Fruit fly (Drosophila melanogaster) whole organism, embryonic: Measurements from ENCODE around the gene CG6928.
A peak's percentile ranks its signal among the peaks of the same experiment; 100 is the strongest.

Experiments
- Asciz ChIP-seq: fragments of 200-800 bp; sonication (Bioruptor generic); optimal IDR thresholded peaks from 2 replicates; lab custom pipeline; 2017; ENCODE audit warnings: missing biosample characterization, mild to moderate bottlenecking, missing genetic modification characterization, missing genetic modification reagents
- CG10366 ChIP-seq: fragments of 200-800 bp; sonication (Bioruptor generic); IDR thresholded peaks from 2 replicates; pipeline ENCODE4 v1.3.6; 2022; ENCODE audit warnings: missing biosample characterization, missing genetic modification characterization
- CG12391 ChIP-seq: fragments of 200-800 bp; sonication (Bioruptor generic); optimal IDR thresholded peaks from 3 replicates; lab custom pipeline; 2018; ENCODE audit warnings: missing biosample characterization, mild to moderate bottlenecking, missing genetic modification characterization, moderate library complexity
- CG14014 ChIP-seq: fragments of 200-800 bp; sonication (Bioruptor generic); IDR thresholded peaks from 2 replicates; pipeline ENCODE4 v1.3.6; 2022; ENCODE audit warnings: missing biosample characterization, missing genetic modification characterization
- CG14710 ChIP-seq: fragments of 200-800 bp; sonication (Bioruptor generic); optimal IDR thresholded peaks from 3 replicates; lab custom pipeline; 2019; ENCODE audit warnings: missing biosample characterization, mild to moderate bottlenecking, missing genetic modification characterization, moderate library complexity
- CG17359 ChIP-seq: fragments of 200-800 bp; sonication (Bioruptor generic); optimal IDR thresholded peaks from 3 replicates; lab custom pipeline; 2018; ENCODE audit warnings: missing biosample characterization, mild to moderate bottlenecking, missing genetic modification characterization, moderate library complexity
- CG17829 ChIP-seq: fragments of 200-800 bp; optimal IDR thresholded peaks from 2 replicates; lab custom pipeline; 2019; ENCODE audit warnings: missing biosample characterization, mild to moderate bottlenecking, missing genetic modification characterization, moderate library complexity
- CG18262 ChIP-seq: fragments of 200-800 bp; optimal IDR thresholded peaks from 3 replicates; lab custom pipeline; 2019; ENCODE audit warnings: missing biosample characterization, mild to moderate bottlenecking, missing genetic modification characterization, moderate library complexity
- CG18619 ChIP-seq: fragments of 200-800 bp; sonication (Bioruptor generic); optimal IDR thresholded peaks from 3 replicates; lab custom pipeline; 2017; ENCODE audit warnings: missing biosample characterization, mild to moderate bottlenecking, missing genetic modification characterization
- CG2712 ChIP-seq: fragments of 200-800 bp; optimal IDR thresholded peaks from 3 replicates; lab custom pipeline; 2019; ENCODE audit warnings: missing biosample characterization, mild to moderate bottlenecking, missing genetic modification characterization, moderate library complexity
- CG32532 ChIP-seq: fragments of 200-800 bp; sonication (Bioruptor generic); IDR thresholded peaks from 2 replicates; pipeline ENCODE4 v1.3.6; 2022; ENCODE audit warnings: missing biosample characterization, missing genetic modification characterization
- CG3281 ChIP-seq: fragments of 200-800 bp; sonication (Bioruptor generic); optimal IDR thresholded peaks from 3 replicates; lab custom pipeline; 2017; ENCODE audit warnings: missing biosample characterization, mild to moderate bottlenecking, missing genetic modification characterization
- CG34422 ChIP-seq: fragments of 200-800 bp; sonication (Bioruptor generic); IDR thresholded peaks from 3 replicates; pipeline ENCODE4 v1.3.6; 2022; ENCODE audit warnings: missing biosample characterization, missing genetic modification characterization
- CG6175 ChIP-seq: fragments of 200-800 bp; sonication (Bioruptor generic); IDR thresholded peaks from 3 replicates; pipeline ENCODE4 v1.3.6; 2022; ENCODE audit warnings: missing biosample characterization, missing genetic modification characterization
- CG6272 ChIP-seq: fragments of 200-800 bp; sonication (Bioruptor generic); IDR thresholded peaks from 2 replicates; pipeline ENCODE4 v1.3.6; 2022; ENCODE audit warnings: missing biosample characterization, missing genetic modification characterization
- CG6689 ChIP-seq: fragments of 200-800 bp; sonication (Bioruptor generic); IDR thresholded peaks from 2 replicates; pipeline ENCODE4 v1.3.6; 2022; ENCODE audit warnings: missing biosample characterization, missing genetic modification characterization
- CG7839 ChIP-seq: fragments of 200-800 bp; sonication (Bioruptor generic); optimal IDR thresholded peaks from 3 replicates; lab custom pipeline; 2018; ENCODE audit warnings: missing biosample characterization, mild to moderate bottlenecking, missing genetic modification characterization, moderate library complexity
- CG9817 ChIP-seq: fragments of 200-800 bp; sonication (Bioruptor generic); optimal IDR thresholded peaks from 2 replicates; lab custom pipeline; 2018; ENCODE audit warnings: missing biosample characterization, mild to moderate bottlenecking, missing genetic modification characterization, moderate library complexity
- CoRest ChIP-seq: fragments of 200-800 bp; sonication (Bioruptor generic); optimal IDR thresholded peaks from 3 replicates; lab custom pipeline; 2018; ENCODE audit warnings: missing biosample characterization, mild to moderate bottlenecking, missing genetic modification characterization, moderate library complexity
- E2f1 ChIP-seq: fragments of 200-800 bp; sonication (Bioruptor generic); IDR thresholded peaks from 2 replicates; pipeline ENCODE4 v1.3.6; 2022; ENCODE audit warnings: missing biosample characterization, missing genetic modification characterization
- Ets65A ChIP-seq: fragments of 200-800 bp; sonication (Bioruptor generic); peaks from one replicate; lab custom pipeline; 2016; ENCODE audit warnings: missing biosample characterization, missing genetic modification characterization
- Fer1 ChIP-seq: fragments of 200-800 bp; sonication (Bioruptor generic); optimal IDR thresholded peaks from 2 replicates; lab custom pipeline; 2017; ENCODE audit warnings: missing biosample characterization, mild to moderate bottlenecking, missing genetic modification characterization
- Hr51 ChIP-seq, 2 experiments: fragments of 200-800 bp; sonication (Bioruptor generic); optimal IDR thresholded peaks; 2 replicates in 1 of 2; 3 replicates in 1 of 2; lab custom pipeline; 2016 to 2018; ENCODE audit warnings: missing biosample characterization in 2 of 2, missing genetic modification characterization in 2 of 2, mild to moderate bottlenecking in 1 of 2, moderate library complexity in 1 of 2
- Hsf ChIP-seq: fragments of 200-800 bp; sonication (Bioruptor generic); optimal IDR thresholded peaks from 3 replicates; lab custom pipeline; 2016; ENCODE audit warnings: missing biosample characterization, missing genetic modification characterization
- Oli ChIP-seq: fragments of 200-800 bp; sonication (Bioruptor generic); optimal IDR thresholded peaks from 2 replicates; lab custom pipeline; 2018; ENCODE audit warnings: missing biosample characterization, mild to moderate bottlenecking, missing genetic modification characterization, moderate library complexity
- Ptx1 ChIP-seq: fragments of 200-800 bp; sonication (Bioruptor generic); IDR thresholded peaks from 2 replicates; pipeline ENCODE4 v1.3.6; 2022; ENCODE audit warnings: missing biosample characterization, missing genetic modification characterization
- Sox100B ChIP-seq: fragments of 200-800 bp; sonication (Bioruptor generic); optimal IDR thresholded peaks from 3 replicates; lab custom pipeline; 2018; ENCODE audit warnings: missing biosample characterization, mild to moderate bottlenecking, missing genetic modification characterization
- Usf ChIP-seq: fragments of 200-800 bp; sonication (Bioruptor generic); optimal IDR thresholded peaks from 2 replicates; lab custom pipeline; 2017; ENCODE audit warnings: missing genotype, missing biosample characterization, missing genetic modification characterization
- bowl ChIP-seq: fragments of 200-800 bp; sonication (Bioruptor generic); IDR thresholded peaks from 2 replicates; pipeline ENCODE4 v1.3.6; 2022; ENCODE audit warnings: missing biosample characterization, missing genetic modification characterization
- cato ChIP-seq: fragments of 200-800 bp; sonication (Bioruptor generic); optimal IDR thresholded peaks from 2 replicates; lab custom pipeline; 2016; ENCODE audit warnings: missing biosample characterization, missing genetic modification characterization, borderline replicate concordance
- dan ChIP-seq: fragments of 200-800 bp; sonication (Bioruptor generic); IDR thresholded peaks from 2 replicates; pipeline ENCODE4 v1.3.6; 2022; ENCODE audit warnings: missing biosample characterization, missing genetic modification characterization
- dmrt99B ChIP-seq: fragments of 200-800 bp; sonication (Bioruptor generic); optimal IDR thresholded peaks from 2 replicates; lab custom pipeline; 2018; ENCODE audit warnings: missing biosample characterization, mild to moderate bottlenecking, missing genetic modification characterization, moderate library complexity
- ewg ChIP-seq: fragments of 200-800 bp; sonication (Bioruptor generic); optimal IDR thresholded peaks from 3 replicates; lab custom pipeline; 2017; ENCODE audit warnings: mild to moderate bottlenecking, missing biosample characterization, missing genetic modification reagents, missing genetic modification characterization
- gcm ChIP-seq: fragments of 200-800 bp; sonication (Bioruptor generic); optimal IDR thresholded peaks from 2 replicates; lab custom pipeline; 2019; ENCODE audit warnings: missing biosample characterization, mild to moderate bottlenecking, missing genetic modification characterization, moderate library complexity
- hkb ChIP-seq, 2 experiments: fragments of 200-800 bp in 1 of 2; fragments of >200 bp in 1 of 2; sonication (Bioruptor generic) in 1 of 2; IDR thresholded peaks in 1 of 2; optimal IDR thresholded peaks in 1 of 2; 2 replicates each; pipeline versions ENCODE4 v1.3.6 to Lab custom; 2017 to 2022; ENCODE audit warnings: missing biosample characterization in 1 of 2, missing genetic modification characterization in 1 of 2
- ranshi ChIP-seq: fragments of 200-800 bp; sonication (Bioruptor generic); IDR thresholded peaks from 2 replicates; pipeline ENCODE4 v1.3.6; 2022; ENCODE audit warnings: missing biosample characterization, missing genetic modification characterization
- so ChIP-seq: fragments of 200-800 bp; sonication (Bioruptor generic); IDR thresholded peaks from 3 replicates; pipeline ENCODE4 v1.3.6; 2022; ENCODE audit warnings: missing biosample characterization, missing genetic modification characterization
- tap ChIP-seq: fragments of 200-800 bp; optimal IDR thresholded peaks from 3 replicates; lab custom pipeline; 2019; ENCODE audit warnings: missing biosample characterization, mild to moderate bottlenecking, missing genetic modification characterization, moderate library complexity
- trem ChIP-seq: fragments of 200-800 bp; optimal IDR thresholded peaks from 3 replicates; lab custom pipeline; 2019; ENCODE audit warnings: missing biosample characterization, mild to moderate bottlenecking, missing genetic modification characterization, moderate library complexity
- ttk ChIP-seq: fragments of 200-800 bp; sonication (Bioruptor generic); IDR thresholded peaks from 2 replicates; pipeline ENCODE4 v2.1.2; 2022; ENCODE audit warnings: missing biosample characterization, missing genetic modification characterization
- unpg ChIP-seq: fragments of 200-800 bp; sonication (Bioruptor generic); optimal IDR thresholded peaks from 3 replicates; lab custom pipeline; 2018; ENCODE audit warnings: missing biosample characterization, mild to moderate bottlenecking, missing genetic modification characterization, moderate library complexity
- vvl ChIP-seq: fragments of 200-800 bp; sonication (Bioruptor generic); IDR thresholded peaks from 2 replicates; pipeline ENCODE4 v1.3.6; 2022; ENCODE audit warnings: missing biosample characterization, missing genetic modification characterization
- zfh1 ChIP-seq: fragments of 200-800 bp; sonication (Bioruptor generic); IDR thresholded peaks from 3 replicates; pipeline ENCODE4 v1.3.6; 2022; ENCODE audit warnings: missing biosample characterization, missing genetic modification characterization

CG6928 gene

DNA sequence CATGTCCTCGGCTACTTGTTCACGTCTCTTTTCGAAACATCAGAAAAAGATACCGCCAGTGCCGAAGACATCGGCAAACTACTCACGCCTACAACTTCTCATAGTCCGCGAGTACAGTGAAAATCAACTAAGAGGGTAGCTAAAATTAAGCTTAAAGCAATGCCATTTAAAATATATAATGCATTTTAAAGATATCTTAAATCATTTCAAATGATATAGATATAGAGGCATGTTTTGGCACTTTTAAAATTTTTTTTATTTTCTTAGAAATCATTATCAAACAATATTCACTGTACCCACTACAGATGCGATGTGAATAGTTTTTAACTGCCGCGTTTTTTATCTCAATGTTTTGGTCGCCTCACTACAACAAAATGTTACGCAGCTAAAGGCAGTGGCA lies 47.7 kb downstream of the CG6928 start (continued):
- peak; percentile 12 for TF ChIP-seq Oli (tag; lab: Kevin White, UChicago)
- TF ChIP-seq CG6175 (GFP tag; lab: Robert Waterston, UW): no peak
- TF ChIP-seq CG10366: peak; percentile 50
- TF ChIP-seq hkb (optimal IDR thresholded peaks at IDR 0.05; lab: Kevin White, UChicago): no peak
- TF ChIP-seq hkb (GFP tag; IDR thresholded peaks at IDR 0.05; lab: Robert Waterston, UW): peak; percentile 60; the same call in 1 of the 2 replicates
- peak; percentile 54 for TF ChIP-seq tap
- TF ChIP-seq CG17829 (tag; lab: Kevin White, UChicago): peak; percentile 6
- peak; percentile 49 for TF ChIP-seq Ptx1
- TF ChIP-seq Usf (GFP tag; lab: Kevin White, UChicago): no peak
- TF ChIP-seq bowl (GFP tag; lab: Robert Waterston, UW): 0 out of 2 replicates have a peak, but pooled peaks have one; percentile 21
- peak; percentile 30 for TF ChIP-seq CoRest (tag; lab: Kevin White, UChicago)
- TF ChIP-seq dan: no peak
- TF ChIP-seq Hr51 (GFP tag; optimal IDR thresholded peaks at IDR 0.05; lab: Kevin White, UChicago): peak in 1 of 2 experiments; percentile 31
- no peak; the same call in 1 of the 2 replicates for TF ChIP-seq ranshi (GFP tag; lab: Robert Waterston, UW)
- TF ChIP-seq Fer1: peak; percentile 34
- no peak for TF ChIP-seq so
- peak; percentile 65 for TF ChIP-seq CG32532 (GFP tag; lab: Robert Waterston, UW)
- TF ChIP-seq CG14710 (tag; lab: Kevin White, UChicago): peak; percentile 26
- TF ChIP-seq gcm (GFP tag; lab: Kevin White, UChicago): peak; percentile 11
- no peak for TF ChIP-seq Ets65A (GFP tag; lab: Kevin White, UChicago)
- peak; percentile 20 for TF ChIP-seq CG17359
- TF ChIP-seq CG7839: peak; percentile 56
- TF ChIP-seq ttk (GFP tag; lab: Robert Waterston, UW): 0 out of 2 replicates have a peak, but pooled peaks have one; percentile 12
- no peak for TF ChIP-seq Hsf (GFP tag; lab: Kevin White, UChicago)
- no peak for TF ChIP-seq CG18619
- TF ChIP-seq CG2712 (tag; lab: Kevin White, UChicago): peak; percentile 49
- TF ChIP-seq trem: no peak
- no peak for TF ChIP-seq cato
- peak; percentile 22 for TF ChIP-seq CG12391 (tag; lab: Kevin White, UChicago)
- 0 out of 2 replicates have a peak, but pooled peaks have one; percentile 23 for TF ChIP-seq CG6272 (GFP tag; lab: Robert Waterston, UW)
- peak; percentile 61 for TF ChIP-seq vvl (GFP tag; lab: Robert Waterston, UW)
- TF ChIP-seq dmrt99B (tag; lab: Kevin White, UChicago): peak; percentile 42
- 0 out of 3 replicates have a peak, but pooled peaks have one; percentile 27 for TF ChIP-seq zfh1 (GFP tag; lab: Robert Waterston, UW)
- no peak for TF ChIP-seq ewg
- peak; percentile 37 for TF ChIP-seq CG9817
- TF ChIP-seq CG18262 (tag; lab: Kevin White, UChicago): peak; percentile 31
- TF ChIP-seq unpg (GFP tag; lab: Kevin White, UChicago): peak; percentile 61
- no peak for TF ChIP-seq Asciz (GFP tag; lab: Kevin White, UChicago)
- TF ChIP-seq Sox100B (GFP tag; lab: Kevin White, UChicago): peak; percentile 29
- TF ChIP-seq CG34422: peak; percentile 60; the same call in 2 of the 3 replicates
- TF ChIP-seq CG14014 (GFP tag; lab: Robert Waterston, UW): 0 out of 2 replicates have a peak, but pooled peaks have one; percentile 39
- peak; percentile 33; the same call in 1 of the 2 replicates for TF ChIP-seq E2f1
- peak; percentile 35; the same call in 1 of the 2 replicates for TF ChIP-seq CG6689 (GFP tag; lab: Robert Waterston, UW)
- peak; percentile 25 for TF ChIP-seq CG3281 (GFP tag; lab: Kevin White, UChicago)
